Fruit fly (Drosophila melanogaster) whole organism, prepupa: ENCODE measurements around the gene Sos.

Source experiments
- CG10669 ChIP-seq: fragments of 200-800 bp; sonication (Bioruptor generic); optimal IDR thresholded peaks from 3 replicates; lab custom pipeline; 2018; ENCODE audit warnings: missing biosample characterization, mild to moderate bottlenecking, missing genetic modification characterization, moderate library complexity
- CG3032 ChIP-seq: fragments of 200-800 bp; optimal IDR thresholded peaks from 2 replicates; lab custom pipeline; 2019; ENCODE audit warnings: missing biosample characterization, mild to moderate bottlenecking, missing genetic modification characterization, moderate library complexity
- CG6163 ChIP-seq: fragments of 200-800 bp; sonication (Bioruptor generic); IDR thresholded peaks from 3 replicates; pipeline ENCODE4 v1.3.6; 2022; ENCODE audit warnings: missing biosample characterization, missing genetic modification characterization
- CG6276 ChIP-seq: fragments of 200-800 bp; sonication (Bioruptor generic); optimal IDR thresholded peaks from 2 replicates; lab custom pipeline; 2017; ENCODE audit warnings: missing biosample characterization, mild to moderate bottlenecking, missing genetic modification characterization
- CG8119 ChIP-seq: fragments of 200-800 bp; sonication (Bioruptor generic); IDR thresholded peaks from 3 replicates; pipeline ENCODE4 v1.3.6; 2022; ENCODE audit warnings: missing biosample characterization, missing genetic modification characterization
- Eip75B ChIP-seq: fragments of 200-800 bp; sonication (Bioruptor generic); optimal IDR thresholded peaks from 3 replicates; lab custom pipeline; 2016; ENCODE audit warnings: missing biosample characterization, missing genetic modification characterization
- Hr38 ChIP-seq: sonication (Bioruptor generic); optimal IDR thresholded peaks from 2 replicates; lab custom pipeline; 2016; ENCODE audit warnings: missing biosample characterization, missing genetic modification characterization
- Hr39 ChIP-seq: fragments of 200-800 bp; sonication (Bioruptor generic); optimal IDR thresholded peaks from 2 replicates; lab custom pipeline; 2016; ENCODE audit warnings: missing biosample characterization, missing genetic modification characterization
- Smox ChIP-seq: fragments of 200-800 bp; sonication (Bioruptor generic); optimal IDR thresholded peaks from 3 replicates; lab custom pipeline; 2016; ENCODE audit warnings: missing biosample characterization, missing genetic modification characterization
- fd85E ChIP-seq: fragments of 200-800 bp; sonication (Bioruptor generic); optimal IDR thresholded peaks from 3 replicates; lab custom pipeline; 2016; ENCODE audit warnings: missing biosample characterization, missing genetic modification characterization

DNA sequence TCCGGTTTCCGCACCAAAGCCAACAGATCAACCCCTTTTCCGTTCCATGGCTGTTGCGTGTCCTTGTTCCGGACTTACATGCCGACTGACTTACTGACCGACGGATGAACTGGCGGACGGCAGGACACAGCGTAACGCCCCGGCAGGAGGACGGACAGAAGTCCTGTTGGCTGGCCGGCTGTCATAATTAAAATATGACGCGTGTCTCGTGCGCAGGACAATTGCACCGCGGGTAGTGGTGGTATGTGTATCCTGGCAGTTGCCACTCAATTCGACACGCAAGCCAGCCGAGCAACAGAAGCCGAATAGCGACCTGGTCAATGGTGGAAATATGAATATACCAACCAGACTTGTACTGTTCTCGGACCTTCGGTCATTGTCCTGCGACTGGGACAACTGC is 55.8 kb downstream of the Sos start:
- no peak for TF ChIP-seq Smox (GFP tag; lab: Kevin White, UChicago)
- TF ChIP-seq CG10669 (GFP tag; lab: Kevin White, UChicago): no peak
- TF ChIP-seq Hr38: no peak
- no peak for TF ChIP-seq Hr39 (GFP tag; lab: Kevin White, UChicago)
- no peak for TF ChIP-seq CG8119 (GFP tag; lab: Robert Waterston, UW)
- no peak for TF ChIP-seq Eip75B (GFP tag; lab: Kevin White, UChicago)
- TF ChIP-seq fd85E: no peak
- no peak for TF ChIP-seq CG6276
- no peak for TF ChIP-seq CG3032 (tag; lab: Kevin White, UChicago)
- no peak for TF ChIP-seq CG6163
